Fruit fly (Drosophila melanogaster): ENCODE data around the gene cl.

- TF ChIP-seq psq (optimal IDR thresholded peaks at IDR 0.05) (no peak), EcR (GFP tag; optimal IDR thresholded peaks at IDR 0.05) (no peak), pan (optimal IDR thresholded peaks at IDR 0.05) (no peak), CG8478 (optimal IDR thresholded peaks at IDR 0.05) (no peak), usp (GFP tag; optimal IDR thresholded peaks at IDR 0.05) (no peak)
Observed at dm6 chr2L:5546207-5546517, 26.2 kb downstream of the cl start.

All from whole organism.